Worm (Caenorhabditis elegans) whole organism, dauer: ENCODE measurements around the gene F57F4.1.

Experiments
- unc-62 ChIP-seq: sonication (generic microtip); optimal IDR thresholded peaks from 2 replicates; lab custom pipeline; 2017; ENCODE audit warnings: missing biosample characterization, missing genetic modification reagents, missing genetic modification characterization

Gene F57F4.1

ce11 chrV:6357236-6357635, 33.0 kb upstream of the F57F4.1 start:
- no peak for TF ChIP-seq unc-62 (GFP tag; lab: Kevin White, UChicago)

- TF ChIP-seq unc-62 (GFP tag; lab: Kevin White, UChicago), result no peak
These were observed 31.6 kb upstream of the F57F4.1 start for ce11 chrV:6358709-6359108.

- no peak for TF ChIP-seq unc-62 (GFP tag; lab: Kevin White, UChicago)
These were observed 30.7 kb upstream of the F57F4.1 start for ce11 chrV:6359522-6359921.

- TF ChIP-seq unc-62 (GFP tag; lab: Kevin White, UChicago), result no peak
These were observed 28.6 kb upstream of the F57F4.1 start for ce11 chrV:6361688-6362087.

ce11 chrV:6364806-6365205, 25.5 kb upstream of the F57F4.1 start:
- no peak for TF ChIP-seq unc-62 (GFP tag; lab: Kevin White, UChicago)

ce11 chrV:6365597-6365996, 24.7 kb upstream of the F57F4.1 start, which contains the start of gene cest-33:
cest-33 (minus strand) TSS chrV:6365671.
- TF ChIP-seq unc-62 (GFP tag; lab: Kevin White, UChicago), result no peak

- TF ChIP-seq unc-62 (GFP tag; lab: Kevin White, UChicago), result no peak
These were observed 21.8 kb upstream of the F57F4.1 start for ce11 chrV:6368494-6368893.

ce11 chrV:6374844-6375243, 15.4 kb upstream of the F57F4.1 start, which contains the start of gene F13H6.5:
F13H6.5 (minus strand) TSS chrV:6374944.
- TF ChIP-seq unc-62 (GFP tag; lab: Kevin White, UChicago), result no peak

- TF ChIP-seq unc-62 (GFP tag; lab: Kevin White, UChicago), result no peak
These were observed 4.5 kb upstream of the F57F4.1 start for ce11 chrV:6385677-6386276.

ce11 chrV:6389634-6390033, 629 bp upstream of the F57F4.1 start, which contains the start of gene F57F4.2:
F57F4.2 (minus strand) TSS chrV:6389734.
- TF ChIP-seq unc-62 (GFP tag; lab: Kevin White, UChicago), result no peak

ce11 chrV:6398922-6399321, 8.7 kb downstream of the F57F4.1 start:
- no peak for TF ChIP-seq unc-62 (GFP tag; lab: Kevin White, UChicago)

- TF ChIP-seq unc-62 (GFP tag; lab: Kevin White, UChicago), result no peak
These were observed 9.6 kb downstream of the F57F4.1 start, which contains the start of gene gfi-1 for ce11 chrV:6399831-6400230. gfi-1 (minus strand) TSS chrV:6399931.

ce11 chrV:6400528-6400927, 10.3 kb downstream of the F57F4.1 start:
- no peak for TF ChIP-seq unc-62 (GFP tag; lab: Kevin White, UChicago)

- TF ChIP-seq unc-62 (GFP tag; lab: Kevin White, UChicago), result no peak
These were observed 10.8 kb downstream of the F57F4.1 start for ce11 chrV:6400950-6401551.

ce11 chrV:6407587-6407986, 17.3 kb downstream of the F57F4.1 start:
- no peak for TF ChIP-seq unc-62 (GFP tag; lab: Kevin White, UChicago)

ce11 chrV:6408733-6409227, 18.5 kb downstream of the F57F4.1 start, which contains the start of gene bcf-1:
bcf-1 (minus strand) TSS chrV:6408783.
- no peak for TF ChIP-seq unc-62 (GFP tag; lab: Kevin White, UChicago)

ce11 chrV:6411161-6411560, 20.9 kb downstream of the F57F4.1 start:
- TF ChIP-seq unc-62 (GFP tag; lab: Kevin White, UChicago), result no peak
